Worm (Caenorhabditis elegans) whole organism, L3 larva: ENCODE data around the gene F54E4.3.

Source experiments
- ZK546.5 ChIP-seq: sonication (generic microtip); optimal IDR thresholded peaks from 2 replicates; lab custom pipeline; 2017; ENCODE audit warnings: missing biosample characterization, missing genetic modification characterization
- aly-2 ChIP-seq: fragments of 150-350 bp; optimal IDR thresholded peaks from 2 replicates; lab custom pipeline; 2014; ENCODE audit warnings: missing biosample characterization, missing genetic modification characterization
- ceh-28 ChIP-seq: fragments of 150-350 bp; optimal IDR thresholded peaks from 2 replicates; lab custom pipeline; 2014; ENCODE audit warnings: missing biosample characterization, missing genetic modification reagents, missing genetic modification characterization
- ceh-82 ChIP-seq: fragments of 150-350 bp; optimal IDR thresholded peaks from 2 replicates; lab custom pipeline; 2014; ENCODE audit warnings: missing biosample characterization, missing genetic modification characterization
- ceh-9 ChIP-seq: sonication (generic microtip); optimal IDR thresholded peaks from 2 replicates; lab custom pipeline; 2018; ENCODE audit warnings: missing biosample characterization, missing genetic modification characterization
- daf-12 ChIP-seq: fragments of 150-350 bp; optimal IDR thresholded peaks from 2 replicates; lab custom pipeline; 2014; ENCODE audit warnings: missing biosample characterization, missing genetic modification reagents, missing genetic modification characterization
- egl-27 ChIP-seq: sonication (generic microtip); optimal IDR thresholded peaks from 4 replicates; lab custom pipeline; 2017; ENCODE audit warnings: missing biosample characterization, missing genetic modification reagents, missing genetic modification characterization
- egl-5 ChIP-seq: fragments of 150-350 bp; optimal IDR thresholded peaks from 2 replicates; lab custom pipeline; 2017; ENCODE audit warnings: missing biosample characterization, missing genetic modification reagents, missing genetic modification characterization, inconsistent platforms
- elt-1 ChIP-seq: fragments of 150-350 bp; optimal IDR thresholded peaks from 2 replicates; lab custom pipeline; 2014; ENCODE audit warnings: missing biosample characterization, missing genetic modification characterization
- elt-2 ChIP-seq: sonication (generic microtip); optimal IDR thresholded peaks from 2 replicates; lab custom pipeline; 2016; ENCODE audit warnings: missing genetic modification reagents, mild to moderate bottlenecking, missing genetic modification characterization, missing compliant biosample characterization
- elt-3 ChIP-seq, 3 experiments: fragments of 150-350 bp in 1 of 3; sonication (generic microtip) in 2 of 3; optimal IDR thresholded peaks; 2 replicates in 2 of 3; 4 replicates in 1 of 3; lab custom pipeline; 2014 to 2017; ENCODE audit warnings: missing biosample characterization in 3 of 3, missing genetic modification characterization in 3 of 3
- fkh-10 ChIP-seq: sonication (generic microtip); optimal IDR thresholded peaks from 2 replicates; lab custom pipeline; 2017; ENCODE audit warnings: missing biosample characterization, missing genetic modification reagents, missing genetic modification characterization
- fkh-2 ChIP-seq: fragments of 150-350 bp; optimal IDR thresholded peaks from 2 replicates; lab custom pipeline; 2014; ENCODE audit warnings: missing biosample characterization, missing genetic modification reagents, missing genetic modification characterization
- hmg-11 ChIP-seq: sonication (generic microtip); optimal IDR thresholded peaks from 2 replicates; lab custom pipeline; 2016; ENCODE audit warnings: missing genetic modification characterization, missing compliant biosample characterization
- lin-15B ChIP-seq: fragments of 150-350 bp; optimal IDR thresholded peaks from 2 replicates; lab custom pipeline; 2014; ENCODE audit warnings: missing biosample characterization, missing genetic modification characterization
- lin-39 ChIP-seq: fragments of 150-350 bp; optimal IDR thresholded peaks from 2 replicates; lab custom pipeline; 2018; ENCODE audit warnings: missing biosample characterization, missing genetic modification reagents, missing genetic modification characterization
- lsy-12 ChIP-seq: sonication (generic microtip); optimal IDR thresholded peaks from 2 replicates; lab custom pipeline; 2016; ENCODE audit warnings: mild to moderate bottlenecking, missing genetic modification characterization, missing compliant biosample characterization
- mdl-1 ChIP-seq: fragments of 150-350 bp; optimal IDR thresholded peaks from 2 replicates; lab custom pipeline; 2014; ENCODE audit warnings: missing biosample characterization, missing genetic modification characterization
- mml-1 ChIP-seq: fragments of 150-350 bp; sonication (generic microtip); optimal IDR thresholded peaks from 3 replicates; lab custom pipeline; 2014; ENCODE audit warnings: missing biosample characterization, missing genetic modification characterization
- nfya-1 ChIP-seq: sonication (generic microtip); optimal IDR thresholded peaks from 2 replicates; lab custom pipeline; 2017; ENCODE audit warnings: missing genetic modification characterization, mild to moderate bottlenecking, missing compliant biosample characterization, antibody characterized with exemption, moderate library complexity; ENCODE audit not compliant: insufficient read depth
- nhr-23 ChIP-seq: fragments of 150-350 bp; optimal IDR thresholded peaks from 2 replicates; lab custom pipeline; 2014; ENCODE audit warnings: missing biosample characterization, missing genetic modification reagents, missing genetic modification characterization
- nhr-237 ChIP-seq: fragments of 150-350 bp; optimal IDR thresholded peaks from 2 replicates; lab custom pipeline; 2014; ENCODE audit warnings: missing biosample characterization, missing genetic modification characterization
- nhr-25 ChIP-seq: sonication (generic microtip); optimal IDR thresholded peaks from 2 replicates; lab custom pipeline; 2017; ENCODE audit warnings: missing biosample characterization, missing genetic modification characterization
- nhr-28 ChIP-seq: fragments of 150-350 bp; optimal IDR thresholded peaks from 2 replicates; lab custom pipeline; 2014; ENCODE audit warnings: missing biosample characterization, missing genetic modification characterization
- nhr-43 ChIP-seq: sonication (generic microtip); optimal IDR thresholded peaks from 2 replicates; lab custom pipeline; 2016; ENCODE audit warnings: mild to moderate bottlenecking, missing genetic modification characterization, missing compliant biosample characterization; ENCODE audit not compliant: poor library complexity, severe bottlenecking
- nhr-67 ChIP-seq: fragments of 150-350 bp; optimal IDR thresholded peaks from 2 replicates; lab custom pipeline; 2014; ENCODE audit warnings: missing biosample characterization, missing genetic modification characterization
- nhr-77 ChIP-seq: fragments of 150-350 bp; optimal IDR thresholded peaks from 2 replicates; lab custom pipeline; 2014; ENCODE audit warnings: missing biosample characterization, missing genetic modification characterization
- pha-4 ChIP-seq: fragments of 150-350 bp; optimal IDR thresholded peaks from 2 replicates; lab custom pipeline; 2014; ENCODE audit warnings: missing biosample characterization, missing genetic modification reagents, missing genetic modification characterization
- pqm-1 ChIP-seq: fragments of 150-350 bp; optimal IDR thresholded peaks from 2 replicates; lab custom pipeline; 2017; ENCODE audit warnings: missing biosample characterization, missing genetic modification characterization, inconsistent platforms
- skn-1 ChIP-seq: fragments of 150-350 bp; optimal IDR thresholded peaks from 2 replicates; lab custom pipeline; 2014; ENCODE audit warnings: missing biosample characterization, missing genetic modification characterization
- snpc-4 ChIP-seq: fragments of 150-350 bp; optimal IDR thresholded peaks from 2 replicates; lab custom pipeline; 2014; ENCODE audit warnings: missing biosample characterization, missing genetic modification characterization
- tbx-2 ChIP-seq: sonication (generic microtip); optimal IDR thresholded peaks from 2 replicates; lab custom pipeline; 2016; ENCODE audit warnings: mild to moderate bottlenecking, missing genetic modification characterization, missing compliant biosample characterization
- unc-39 ChIP-seq: sonication (generic microtip); optimal IDR thresholded peaks from 4 replicates; lab custom pipeline; 2017; ENCODE audit warnings: missing biosample characterization, missing genetic modification characterization
- unc-62 ChIP-seq: fragments of 150-350 bp; sonication (generic microtip); optimal IDR thresholded peaks from 4 replicates; lab custom pipeline; 2014; ENCODE audit warnings: missing biosample characterization, missing genetic modification reagents, missing genetic modification characterization
- zag-1 ChIP-seq: fragments of 150-350 bp; optimal IDR thresholded peaks from 2 replicates; lab custom pipeline; 2014; ENCODE audit warnings: missing biosample characterization, missing genetic modification characterization
- ztf-11 ChIP-seq: fragments of 150-350 bp; optimal IDR thresholded peaks from 2 replicates; lab custom pipeline; 2014; ENCODE audit warnings: missing biosample characterization, missing genetic modification characterization

The F54E4.3 gene

DNA sequence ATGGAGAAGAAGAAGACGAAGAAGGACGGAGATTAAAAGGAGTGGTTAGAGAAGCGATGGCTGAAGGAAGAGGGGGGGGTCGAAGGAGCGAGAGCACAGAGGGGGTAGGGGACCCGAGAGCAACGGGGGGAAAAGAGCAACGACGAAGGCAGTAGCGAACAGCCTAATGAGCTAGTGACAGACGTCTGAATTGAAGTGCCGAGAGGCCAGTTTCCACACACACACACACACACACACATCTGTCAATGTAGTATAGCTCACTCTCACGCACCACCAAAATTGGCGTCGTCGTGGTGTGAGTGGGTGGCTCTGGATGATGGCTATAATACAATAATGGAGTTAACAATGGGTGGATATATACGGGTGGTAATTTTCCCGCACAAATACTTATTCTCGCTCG lies 491 bp upstream of the F54E4.3 start:
- TF ChIP-seq snpc-4 (tag; lab: Kevin White, UChicago) = peak; percentile 13
- TF ChIP-seq ztf-11 (tag; lab: Kevin White, UChicago) = no peak
- no peak for TF ChIP-seq nhr-25 (tag; lab: Kevin White, UChicago)
- no peak for TF ChIP-seq daf-12
- TF ChIP-seq nfya-1 (tag; lab: Kevin White, UChicago) = peak; percentile 64
- TF ChIP-seq lin-39 (tag; lab: Kevin White, UChicago) = peak; percentile 91
- TF ChIP-seq hmg-11 (tag; lab: Kevin White, UChicago) = peak; percentile 68
- TF ChIP-seq ceh-28 (tag; lab: Kevin White, UChicago) = no peak
- peak; percentile 23 for TF ChIP-seq fkh-10 (GFP tag; lab: Kevin White, UChicago)

DNA sequence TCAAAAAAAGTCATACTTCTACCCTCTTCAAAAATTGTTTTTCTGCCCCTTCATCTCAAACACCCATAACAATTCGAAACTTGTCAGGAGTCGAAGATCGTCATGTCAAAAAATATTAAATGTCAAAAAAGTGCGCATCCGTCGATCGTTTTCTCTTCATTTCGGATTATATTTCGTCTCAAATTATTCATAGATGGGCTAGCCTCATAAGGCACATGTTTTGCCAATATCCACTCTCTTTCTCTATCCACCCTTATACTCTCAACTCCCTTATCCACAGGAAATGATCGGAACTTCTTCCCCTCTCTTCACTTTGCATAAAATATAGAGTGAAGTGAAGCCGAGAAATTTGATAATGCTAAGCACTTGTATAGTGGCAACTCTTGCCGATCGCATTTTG lies 2.5 kb downstream of the F54E4.3 start:
- TF ChIP-seq nhr-77 (tag; lab: Kevin White, UChicago) (no peak), aly-2 (tag; lab: Kevin White, UChicago) (no peak), fkh-10 (GFP tag; lab: Kevin White, UChicago) (peak; percentile 8), unc-62 (no peak), ceh-28 (tag; lab: Kevin White, UChicago) (no peak)

DNA sequence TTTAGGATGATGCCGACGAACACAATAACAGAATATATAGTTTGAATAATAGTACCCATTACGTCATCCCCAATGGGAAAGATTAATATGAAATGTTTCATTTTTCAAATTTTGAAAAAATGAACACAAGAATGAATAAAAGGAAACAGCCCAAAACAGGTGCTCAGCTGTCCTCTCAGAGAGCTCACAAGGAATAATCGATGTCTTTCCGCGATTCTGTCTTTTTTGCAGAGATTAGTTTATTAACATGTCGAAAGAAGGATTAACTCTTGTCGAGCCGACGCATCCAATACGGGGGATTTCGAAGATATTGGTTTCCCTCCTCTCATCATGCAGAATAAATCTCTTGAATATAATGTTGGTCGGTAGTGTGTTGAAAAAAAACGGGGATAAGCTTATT lies 7.4 kb downstream of the F54E4.3 start, which contains the start of gene F54E4.2:
Gene F54E4.2 (minus strand): TSS at position 101 of the 400 bp plus-strand sequence.
- TF ChIP-seq nhr-28 (tag; lab: Kevin White, UChicago) = no peak
- no peak for TF ChIP-seq skn-1 (tag; lab: Kevin White, UChicago)
- no peak for TF ChIP-seq zag-1 (tag; lab: Kevin White, UChicago)
- no peak for TF ChIP-seq mml-1 (tag; lab: Kevin White, UChicago)
- TF ChIP-seq lin-15B (tag; lab: Kevin White, UChicago) = no peak
- TF ChIP-seq pqm-1 (tag; lab: Kevin White, UChicago) = no peak
- TF ChIP-seq elt-3 (tag; optimal IDR thresholded peaks at IDR 0.05; lab: Kevin White, UChicago) = no peak
- no peak for TF ChIP-seq lsy-12 (tag; lab: Kevin White, UChicago)

DNA sequence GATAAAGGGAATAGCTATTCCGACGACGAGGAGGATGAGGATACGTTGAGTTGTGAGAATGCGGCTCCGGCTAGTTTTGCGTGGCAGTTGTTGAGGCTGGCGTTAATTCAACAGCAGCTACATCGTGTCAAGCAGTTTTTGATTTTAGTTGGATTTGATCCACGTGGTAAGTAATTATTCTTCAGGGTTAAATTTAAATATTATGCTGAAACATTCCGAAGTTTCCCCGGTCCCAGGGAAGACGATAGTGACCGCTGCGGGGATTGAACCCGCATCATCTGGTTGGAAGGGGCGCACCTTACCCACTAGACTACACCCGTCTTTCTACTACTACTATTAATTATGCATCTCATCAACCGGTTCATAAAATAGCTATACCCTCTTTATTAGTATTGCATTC lies 15.0 kb downstream of the F54E4.3 start:
- TF ChIP-seq ceh-9 (no peak), nhr-23 (no peak), nhr-25 (tag; lab: Kevin White, UChicago) (no peak), unc-39 (tag; lab: Kevin White, UChicago) (no peak), elt-1 (tag; lab: Kevin White, UChicago) (no peak), tbx-2 (tag; lab: Kevin White, UChicago) (no peak), aly-2 (tag; lab: Kevin White, UChicago) (no peak), nhr-77 (tag; lab: Kevin White, UChicago) (no peak), ztf-11 (tag; lab: Kevin White, UChicago) (no peak), nhr-237 (no peak), ceh-28 (tag; lab: Kevin White, UChicago) (no peak), nhr-43 (tag; lab: Kevin White, UChicago) (no peak), nhr-28 (tag; lab: Kevin White, UChicago) (no peak), fkh-2 (tag; lab: Kevin White, UChicago) (no peak), egl-27 (no peak), ZK546.5 (tag; lab: Kevin White, UChicago) (no peak), egl-5 (no peak), mdl-1 (no peak)

DNA sequence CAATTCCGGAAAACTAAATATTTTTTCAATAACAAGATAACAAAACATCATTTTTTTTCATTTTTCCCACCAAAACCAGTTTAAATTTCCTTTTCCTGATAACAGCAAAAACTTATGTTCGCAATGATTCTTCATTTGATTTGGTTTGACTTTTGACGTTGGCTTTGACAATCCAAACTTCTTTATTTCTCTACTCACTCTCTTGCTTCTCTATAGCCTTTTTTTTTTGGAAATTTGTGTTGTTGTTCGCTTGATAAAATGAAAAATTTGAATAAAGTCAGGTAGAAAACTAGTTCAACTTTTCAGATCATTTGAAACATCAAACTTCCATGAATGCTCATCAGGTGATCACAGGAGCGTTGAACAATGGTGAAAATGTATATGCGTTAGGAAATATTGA lies 25.1 kb downstream of the F54E4.3 start, which contains the start of gene rbc-1:
Gene rbc-1 (plus strand): TSS at position 301 of the 400 bp plus-strand sequence.
- no peak for TF ChIP-seq elt-2
- no peak for TF ChIP-seq pqm-1 (tag; lab: Kevin White, UChicago)
- no peak for TF ChIP-seq lsy-12 (tag; lab: Kevin White, UChicago)
- no peak for TF ChIP-seq mml-1 (tag; lab: Kevin White, UChicago)
- no peak for TF ChIP-seq unc-39 (tag; lab: Kevin White, UChicago)
- no peak for TF ChIP-seq ceh-82
- no peak for TF ChIP-seq fkh-10 (GFP tag; lab: Kevin White, UChicago)
- TF ChIP-seq nhr-28 (tag; lab: Kevin White, UChicago) = no peak
- no peak for TF ChIP-seq ceh-9
- TF ChIP-seq pha-4 (tag; lab: Kevin White, UChicago) = no peak
- TF ChIP-seq nhr-67 (tag; lab: Kevin White, UChicago) = no peak
- TF ChIP-seq aly-2 (tag; lab: Kevin White, UChicago) = no peak
- TF ChIP-seq egl-5 = no peak
- TF ChIP-seq hmg-11 (tag; lab: Kevin White, UChicago) = no peak
- no peak for TF ChIP-seq unc-62
- TF ChIP-seq nhr-23 = no peak
